Worm (Caenorhabditis elegans) whole organism, L4/young adult: Measurements from ENCODE around the gene ZK896.1.

Source experiments
- W03F9.2 ChIP-seq: fragments of 150-350 bp; optimal IDR thresholded peaks from 2 replicates; lab custom pipeline; 2014; ENCODE audit warnings: missing biosample characterization, missing genetic modification characterization
- dao-5 ChIP-seq: sonication (generic microtip); optimal IDR thresholded peaks from 2 replicates; lab custom pipeline; 2016; ENCODE audit warnings: missing genotype, missing genetic modification characterization, moderate library complexity, missing compliant biosample characterization
- him-1 ChIP-seq: sonication (generic microtip); optimal IDR thresholded peaks from 2 replicates; lab custom pipeline; 2016; ENCODE audit warnings: missing genotype, missing genetic modification reagents, missing genetic modification characterization, missing compliant biosample characterization

- TF ChIP-seq dao-5 (tag; lab: Kevin White, UChicago) = no peak
- TF ChIP-seq him-1 (tag; lab: Kevin White, UChicago) = no peak
- no peak for TF ChIP-seq W03F9.2
Observed at ce11 chrIV:12842121-12842520, 33.0 kb downstream of the ZK896.1 start.
